Worm (Caenorhabditis elegans) whole organism, L3 larva: ENCODE results near the gene C02F4.4.

Experiments used
- ceh-28 ChIP-seq: fragments of 150-350 bp; optimal IDR thresholded peaks from 2 replicates; lab custom pipeline; 2014; ENCODE audit warnings: missing biosample characterization, missing genetic modification reagents, missing genetic modification characterization
- daf-12 ChIP-seq: fragments of 150-350 bp; optimal IDR thresholded peaks from 2 replicates; lab custom pipeline; 2014; ENCODE audit warnings: missing biosample characterization, missing genetic modification reagents, missing genetic modification characterization
- egl-27 ChIP-seq: sonication (generic microtip); optimal IDR thresholded peaks from 4 replicates; lab custom pipeline; 2017; ENCODE audit warnings: missing biosample characterization, missing genetic modification reagents, missing genetic modification characterization
- hmg-11 ChIP-seq: sonication (generic microtip); optimal IDR thresholded peaks from 2 replicates; lab custom pipeline; 2016; ENCODE audit warnings: missing genetic modification characterization, missing compliant biosample characterization
- jun-1 ChIP-seq: fragments of 150-350 bp; optimal IDR thresholded peaks from 2 replicates; lab custom pipeline; 2014; ENCODE audit warnings: missing biosample characterization, missing genetic modification reagents, missing genetic modification characterization
- mdl-1 ChIP-seq: fragments of 150-350 bp; optimal IDR thresholded peaks from 2 replicates; lab custom pipeline; 2014; ENCODE audit warnings: missing biosample characterization, missing genetic modification characterization
- nhr-237 ChIP-seq: fragments of 150-350 bp; optimal IDR thresholded peaks from 2 replicates; lab custom pipeline; 2014; ENCODE audit warnings: missing biosample characterization, missing genetic modification characterization
- nhr-25 ChIP-seq: sonication (generic microtip); optimal IDR thresholded peaks from 2 replicates; lab custom pipeline; 2017; ENCODE audit warnings: missing biosample characterization, missing genetic modification characterization
- nhr-28 ChIP-seq: fragments of 150-350 bp; optimal IDR thresholded peaks from 2 replicates; lab custom pipeline; 2014; ENCODE audit warnings: missing biosample characterization, missing genetic modification characterization
- nhr-76 ChIP-seq: fragments of 150-350 bp; sonication (generic microtip); optimal IDR thresholded peaks from 5 replicates; lab custom pipeline; 2014; ENCODE audit warnings: missing biosample characterization, missing genetic modification characterization
- unc-39 ChIP-seq: sonication (generic microtip); optimal IDR thresholded peaks from 4 replicates; lab custom pipeline; 2017; ENCODE audit warnings: missing biosample characterization, missing genetic modification characterization

DNA sequence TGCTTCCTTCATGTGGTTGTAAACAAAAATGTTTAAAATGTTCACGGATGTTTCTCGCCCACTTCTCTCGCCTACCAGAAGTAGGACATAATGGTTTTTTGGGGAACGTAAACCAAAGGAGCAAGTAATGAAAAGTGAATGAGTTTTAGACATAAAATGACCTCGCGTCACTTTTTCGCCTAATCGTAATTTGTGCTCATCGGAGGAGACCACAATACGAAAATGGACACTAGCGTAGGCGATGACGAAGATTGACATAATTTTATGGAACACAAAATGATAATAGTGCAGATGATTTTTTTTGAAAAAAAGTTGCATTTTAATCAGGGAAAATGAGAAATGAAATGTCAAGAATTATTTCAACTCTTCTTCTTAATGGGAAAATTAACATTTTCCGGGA is 46.4 kb downstream of the C02F4.4 start:
- TF ChIP-seq nhr-25 (tag; lab: Kevin White, UChicago) (no peak), unc-39 (no peak), ceh-28 (tag; lab: Kevin White, UChicago) (no peak), nhr-237 (tag; lab: Kevin White, UChicago) (no peak), nhr-76 (tag; lab: Kevin White, UChicago) (no peak), hmg-11 (tag; lab: Kevin White, UChicago) (no peak), nhr-28 (tag; lab: Kevin White, UChicago) (no peak), mdl-1 (tag; lab: Kevin White, UChicago) (no peak), jun-1 (tag; lab: Kevin White, UChicago) (no peak), daf-12 (no peak), egl-27 (tag; lab: Kevin White, UChicago) (no peak)
